Worm (Caenorhabditis elegans) whole organism, late embryonic: ENCODE results near the gene ver-1.

Source experiments
- ets-4 ChIP-seq: sonication (generic microtip); optimal IDR thresholded peaks from 2 replicates; lab custom pipeline; 2016; ENCODE audit warnings: missing genetic modification characterization, missing compliant biosample characterization
- hlh-30 ChIP-seq: sonication (generic microtip); optimal IDR thresholded peaks from 2 replicates; lab custom pipeline; 2017; ENCODE audit warnings: antibody characterized with exemption, missing genetic modification characterization, missing compliant biosample characterization; ENCODE audit not compliant: insufficient read depth
- pha-4 ChIP-seq: fragments of 150-350 bp; optimal IDR thresholded peaks from 2 replicates; lab custom pipeline; 2018; ENCODE audit warnings: missing biosample characterization, missing genetic modification reagents, missing genetic modification characterization
- ttx-3 ChIP-seq: sonication (generic microtip); optimal IDR thresholded peaks from 2 replicates; lab custom pipeline; 2016; ENCODE audit warnings: missing genetic modification reagents, missing genetic modification characterization, missing compliant biosample characterization

DNA sequence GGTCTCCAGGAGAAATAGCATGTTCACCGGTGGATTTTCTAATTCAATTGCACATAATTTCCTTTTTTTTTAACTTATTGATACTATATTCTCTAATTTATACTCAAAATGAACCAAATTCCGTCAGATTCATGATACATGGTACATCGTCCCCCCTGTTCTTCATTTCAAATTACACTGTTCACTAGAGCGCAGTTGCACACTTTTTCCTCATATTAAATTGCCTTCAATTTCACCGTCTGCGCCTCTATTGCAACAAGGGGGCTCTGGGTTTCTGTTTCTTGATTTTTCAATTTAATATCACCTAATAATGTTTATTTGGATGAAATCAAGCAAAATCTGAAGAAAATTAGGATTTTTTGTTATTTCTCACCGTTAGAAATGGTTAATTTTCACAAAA lies 25.0 kb upstream of the ver-1 start:
- TF ChIP-seq hlh-30 (tag; lab: Kevin White, UChicago) (no peak), pha-4 (tag; lab: Kevin White, UChicago) (no peak), ttx-3 (tag; lab: Kevin White, UChicago) (no peak), ets-4 (tag; lab: Kevin White, UChicago) (no peak)
